Worm (Caenorhabditis elegans): Measurements from ENCODE around the gene nmr-1.

Gene nmr-1

DNA sequence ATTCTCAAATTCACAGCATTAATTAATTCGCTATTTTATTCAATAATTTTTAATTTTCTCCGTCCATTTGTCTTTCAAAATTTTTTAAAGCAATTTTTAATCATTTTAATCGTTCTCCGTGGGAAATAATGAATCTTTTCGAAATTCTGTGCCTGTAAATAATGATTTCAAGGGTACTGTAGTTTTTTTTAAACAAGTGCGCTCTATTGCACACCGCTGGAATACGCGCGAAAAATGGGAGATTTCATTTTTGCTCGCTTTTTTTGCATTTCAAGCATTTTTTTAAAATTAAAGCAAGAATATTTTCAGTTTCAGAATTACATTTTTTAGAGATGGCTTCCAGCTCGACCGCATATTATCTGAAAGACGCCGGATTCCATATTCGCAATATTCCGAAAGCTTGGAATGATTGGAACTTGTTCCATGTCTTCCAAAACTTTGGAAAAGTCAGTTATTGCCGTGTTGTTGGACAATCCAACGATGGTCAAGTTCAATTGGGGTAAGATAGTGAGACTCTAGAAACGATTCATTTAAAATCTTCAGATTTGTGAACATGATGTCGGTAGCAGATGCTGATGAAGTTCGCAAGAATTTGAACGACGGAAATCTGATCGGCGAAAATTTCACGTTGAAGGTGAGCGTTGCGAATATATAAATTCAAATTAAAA lies 25.3 kb downstream of the nmr-1 start, which contains the start of gene tofu-6:
TSS of gene tofu-6 (plus strand) at position 302 of the 668 bp plus-strand sequence.
- no peak for TF ChIP-seq ztf-4 (tag; optimal IDR thresholded peaks at IDR 0.05)
- TF ChIP-seq lsy-12 (tag; optimal IDR thresholded peaks at IDR 0.05) = no peak
- TF ChIP-seq nhr-76 (tag; optimal IDR thresholded peaks at IDR 0.05) = no peak
- no peak for TF ChIP-seq lin-15B (tag; optimal IDR thresholded peaks at IDR 0.05)
- TF ChIP-seq nhr-28 (tag; optimal IDR thresholded peaks at IDR 0.05) = no peak
- TF ChIP-seq ama-1 (optimal IDR thresholded peaks at IDR 0.05) = no peak
- no peak for TF ChIP-seq ceh-28 (tag; optimal IDR thresholded peaks at IDR 0.05)
- TF ChIP-seq sea-2 (GFP tag; optimal IDR thresholded peaks at IDR 0.05) = no peak
- no peak for TF ChIP-seq nhr-237 (tag; optimal IDR thresholded peaks at IDR 0.05)
- no peak for TF ChIP-seq fkh-10 (GFP tag; optimal IDR thresholded peaks at IDR 0.05)
- TF ChIP-seq nfya-1 (tag; optimal IDR thresholded peaks at IDR 0.05; ENCODE audit: insufficient read depth) = peak; percentile 45
- no peak for TF ChIP-seq hmg-11 (tag; optimal IDR thresholded peaks at IDR 0.05)
- TF ChIP-seq nhr-25 (tag; optimal IDR thresholded peaks at IDR 0.05) = peak; percentile 13
- no peak for TF ChIP-seq R02D3.7 (tag; optimal IDR thresholded peaks at IDR 0.05)
- TF ChIP-seq tbx-2 (tag; optimal IDR thresholded peaks at IDR 0.05) = no peak
- TF ChIP-seq pha-4 (tag; optimal IDR thresholded peaks at IDR 0.05) = peak; percentile 71
- no peak for TF ChIP-seq zag-1 (tag; optimal IDR thresholded peaks at IDR 0.05)

DNA sequence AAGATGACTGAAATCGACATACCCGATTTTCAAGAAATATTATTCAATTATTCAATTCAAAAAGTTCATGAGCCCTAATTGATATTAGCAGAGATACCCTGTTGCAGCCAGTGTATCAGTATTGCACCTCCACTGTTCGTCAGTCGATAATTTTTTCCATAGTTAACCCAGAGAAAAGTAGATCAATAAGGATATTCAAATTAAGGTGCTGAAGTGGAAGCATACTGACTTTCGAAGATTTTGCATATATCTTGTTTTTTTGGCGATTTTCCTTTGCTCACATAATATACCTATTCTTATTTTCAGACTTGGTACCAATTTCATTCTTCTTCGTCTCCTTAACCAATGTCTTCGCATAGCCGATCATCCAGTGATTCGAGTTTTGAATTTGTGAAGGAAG lies 27.5 kb downstream of the nmr-1 start, which contains the start of gene EEED8.15:
TSS of gene EEED8.15 (plus strand) at position 301 of the 400 bp plus-strand sequence.
- no peak for TF ChIP-seq jun-1 (tag; optimal IDR thresholded peaks at IDR 0.05)
- TF ChIP-seq egl-27 (tag; optimal IDR thresholded peaks at IDR 0.05) = no peak
- TF ChIP-seq eor-1 (tag; optimal IDR thresholded peaks at IDR 0.05) = no peak
- TF ChIP-seq unc-62 (GFP tag; optimal IDR thresholded peaks at IDR 0.05) = no peak
- TF ChIP-seq daf-12 (tag; optimal IDR thresholded peaks at IDR 0.05) = no peak
- TF ChIP-seq nhr-23 (tag; optimal IDR thresholded peaks at IDR 0.05) = no peak
- no peak for TF ChIP-seq aly-2 (tag; optimal IDR thresholded peaks at IDR 0.05)
- TF ChIP-seq ceh-28 (tag; optimal IDR thresholded peaks at IDR 0.05) = no peak
- TF ChIP-seq skn-1 (tag; optimal IDR thresholded peaks at IDR 0.05) = no peak
- TF ChIP-seq ZK546.5 (tag; optimal IDR thresholded peaks at IDR 0.05) = no peak
- TF ChIP-seq fos-1 (tag; optimal IDR thresholded peaks at IDR 0.05) = no peak
- TF ChIP-seq ama-1 (optimal IDR thresholded peaks at IDR 0.05) = no peak
- no peak for TF ChIP-seq pqm-1 (tag; optimal IDR thresholded peaks at IDR 0.05)
- no peak for TF ChIP-seq nhr-11 (tag; optimal IDR thresholded peaks at IDR 0.05)

DNA sequence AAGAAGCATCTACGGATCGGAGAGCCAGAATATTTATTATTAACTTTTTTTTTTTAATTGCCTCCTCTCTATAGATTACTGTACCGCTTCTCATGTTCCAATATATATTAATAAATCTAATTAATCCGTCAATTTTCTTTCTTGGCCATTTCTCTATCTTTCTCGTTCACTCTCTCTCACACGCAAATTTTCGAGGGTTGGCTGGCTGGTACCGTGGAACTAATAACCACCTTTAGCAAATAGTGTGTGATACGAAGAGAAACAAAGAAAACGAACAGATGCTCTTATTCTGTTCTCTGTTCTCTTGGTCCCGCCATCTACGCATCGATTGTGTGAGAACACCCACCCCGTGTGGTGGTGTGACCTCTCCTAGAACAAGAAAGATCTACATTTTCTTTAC lies 28.1 kb downstream of the nmr-1 start:
- TF ChIP-seq fos-1 (tag; optimal IDR thresholded peaks at IDR 0.05) (no peak), elt-1 (tag; optimal IDR thresholded peaks at IDR 0.05) (no peak), ztf-4 (tag; optimal IDR thresholded peaks at IDR 0.05) (no peak), fkh-2 (tag; optimal IDR thresholded peaks at IDR 0.05) (no peak), unc-62 (GFP tag; optimal IDR thresholded peaks at IDR 0.05) (no peak), eor-1 (tag; optimal IDR thresholded peaks at IDR 0.05) (no peak), nhr-76 (tag; optimal IDR thresholded peaks at IDR 0.05) (no peak), ceh-28 (tag; optimal IDR thresholded peaks at IDR 0.05) (no peak), nhr-11 (tag; optimal IDR thresholded peaks at IDR 0.05) (no peak), sea-2 (GFP tag; optimal IDR thresholded peaks at IDR 0.05) (no peak), egl-27 (tag; optimal IDR thresholded peaks at IDR 0.05) (no peak), zag-1 (tag; optimal IDR thresholded peaks at IDR 0.05) (no peak), ama-1 (optimal IDR thresholded peaks at IDR 0.05) (no peak), ztf-11 (tag; optimal IDR thresholded peaks at IDR 0.05) (no peak), ceh-16 (tag; optimal IDR thresholded peaks at IDR 0.05) (no peak), hmg-11 (tag; optimal IDR thresholded peaks at IDR 0.05) (no peak), unc-39 (tag; optimal IDR thresholded peaks at IDR 0.05) (no peak), elt-2 (tag; optimal IDR thresholded peaks at IDR 0.05) (no peak)

DNA sequence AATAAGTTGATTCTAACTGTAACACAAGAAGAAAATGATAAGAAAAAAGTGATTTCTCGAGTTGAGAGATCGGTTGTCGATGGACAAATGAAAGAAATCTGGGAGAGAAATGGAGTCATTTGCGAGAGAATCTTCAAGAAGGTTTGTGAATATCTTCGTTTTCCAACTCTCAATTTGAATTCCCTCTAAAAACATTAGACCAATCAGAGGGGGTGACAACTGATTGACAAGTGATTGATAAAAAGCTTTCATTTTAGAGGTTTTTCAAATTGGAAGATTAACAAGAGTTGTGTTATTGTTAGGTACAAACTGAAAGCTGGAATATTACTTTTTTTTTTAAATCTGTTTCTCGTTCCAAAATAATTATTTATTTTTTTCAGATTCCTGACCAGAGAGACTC lies 28.5 kb downstream of the nmr-1 start:
- TF ChIP-seq zag-1 (tag; optimal IDR thresholded peaks at IDR 0.05) = no peak
- TF ChIP-seq nhr-25 (tag; optimal IDR thresholded peaks at IDR 0.05) = no peak
- TF ChIP-seq lin-15B (tag; optimal IDR thresholded peaks at IDR 0.05) = no peak
- no peak for TF ChIP-seq skn-1 (tag; optimal IDR thresholded peaks at IDR 0.05)
- TF ChIP-seq lsy-12 (tag; optimal IDR thresholded peaks at IDR 0.05) = no peak
- TF ChIP-seq nfya-1 (tag; optimal IDR thresholded peaks at IDR 0.05; ENCODE audit: insufficient read depth) = no peak
- no peak for TF ChIP-seq unc-39 (tag; optimal IDR thresholded peaks at IDR 0.05)
- TF ChIP-seq nhr-28 (tag; optimal IDR thresholded peaks at IDR 0.05) = no peak
- no peak for TF ChIP-seq daf-12 (tag; optimal IDR thresholded peaks at IDR 0.05)
- no peak for TF ChIP-seq ztf-4 (tag; optimal IDR thresholded peaks at IDR 0.05)
- no peak for TF ChIP-seq fos-1 (tag; optimal IDR thresholded peaks at IDR 0.05)
- TF ChIP-seq aly-2 (tag; optimal IDR thresholded peaks at IDR 0.05) = no peak
- no peak for TF ChIP-seq ceh-9 (tag; optimal IDR thresholded peaks at IDR 0.05)
- TF ChIP-seq nhr-12 (tag; optimal IDR thresholded peaks at IDR 0.05) = no peak
- no peak for TF ChIP-seq pha-4 (tag; optimal IDR thresholded peaks at IDR 0.05)
- no peak for TF ChIP-seq mdl-1 (tag; optimal IDR thresholded peaks at IDR 0.05)
- no peak for TF ChIP-seq egl-27 (tag; optimal IDR thresholded peaks at IDR 0.05)
- TF ChIP-seq R02D3.7 (tag; optimal IDR thresholded peaks at IDR 0.05) = no peak
